Worm (Caenorhabditis elegans): ENCODE results near the gene ZK355.3.

- TF ChIP-seq mep-1 (tag; optimal IDR thresholded peaks at IDR 0.05) = no peak
- TF ChIP-seq unc-120 (tag; optimal IDR thresholded peaks at IDR 0.05; ENCODE audit: poor library complexity, severe bottlenecking) = no peak
- no peak for TF ChIP-seq unc-62 (GFP tag; optimal IDR thresholded peaks at IDR 0.05)
- no peak for TF ChIP-seq nhr-28 (tag; optimal IDR thresholded peaks at IDR 0.05)
- TF ChIP-seq snpc-4 (tag; optimal IDR thresholded peaks at IDR 0.05) = no peak
- no peak for TF ChIP-seq unc-39 (tag; optimal IDR thresholded peaks at IDR 0.05)
- no peak for TF ChIP-seq ztf-11 (tag; optimal IDR thresholded peaks at IDR 0.05)
Observed at ce11 chrII:2923617-2924016, 3.8 kb downstream of the ZK355.3 start, which contains the start of gene ZK355.2.
